Fruit fly (Drosophila melanogaster): Measurements from ENCODE around the gene NLaz.

The NLaz gene

DNA sequence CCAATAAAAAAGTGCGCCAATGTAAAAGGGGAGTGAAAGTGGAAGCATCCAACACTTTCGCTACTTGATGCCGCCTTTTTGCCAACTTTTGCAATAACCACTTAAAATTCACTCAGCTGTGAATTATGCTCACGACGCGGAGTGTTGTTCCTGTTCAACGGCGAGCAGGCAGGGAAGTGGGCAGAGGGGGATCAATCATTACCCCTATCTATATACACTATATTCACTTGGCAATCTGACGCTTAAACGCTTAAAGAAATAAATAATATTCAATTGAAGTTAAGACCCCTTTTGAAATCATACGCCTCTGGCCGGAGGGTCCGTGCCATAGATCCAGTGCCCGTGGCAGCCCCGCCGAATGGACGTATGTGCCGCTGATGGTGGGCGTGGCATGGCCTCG lies 46.3 kb downstream of the NLaz start (continued):
- no peak for TF ChIP-seq Hey (tag; optimal IDR thresholded peaks at IDR 0.05)
- TF ChIP-seq Dbx (GFP tag; IDR thresholded peaks at IDR 0.05): peak; percentile 46; the same call in 1 of the 3 replicates
- no peak for TF ChIP-seq ranshi (GFP tag; IDR thresholded peaks at IDR 0.05)
- TF ChIP-seq CG3838 (GFP tag; optimal IDR thresholded peaks at IDR 0.05): no peak
- no peak for TF ChIP-seq CG1024 (GFP tag; IDR thresholded peaks at IDR 0.05)
- no peak for TF ChIP-seq CG34224 (GFP tag; IDR thresholded peaks at IDR 0.05; ENCODE audit: partially characterized antibody)
- TF ChIP-seq D19B (GFP tag; optimal IDR thresholded peaks at IDR 0.05): no peak
- TF ChIP-seq pan (optimal IDR thresholded peaks at IDR 0.05): no peak
- TF ChIP-seq pan (GFP tag; optimal IDR thresholded peaks at IDR 0.05 in 1 of 2, IDR thresholded peaks at IDR 0.05 in 1 of 2): no peak
- no peak for TF ChIP-seq CG10321 (GFP tag; IDR thresholded peaks at IDR 0.05)
- TF ChIP-seq CG1647 (GFP tag; optimal IDR thresholded peaks at IDR 0.05): no peak
- TF ChIP-seq Deaf1 (tag; optimal IDR thresholded peaks at IDR 0.05): no peak
- no peak for TF ChIP-seq CG1792 (GFP tag; optimal IDR thresholded peaks at IDR 0.05)
- TF ChIP-seq vfl (GFP tag; optimal IDR thresholded peaks at IDR 0.05): no peak
- no peak for TF ChIP-seq CG12391 (tag; optimal IDR thresholded peaks at IDR 0.05)
- TF ChIP-seq rib (GFP tag; IDR thresholded peaks at IDR 0.05): no peak
- TF ChIP-seq sisA (GFP tag; IDR thresholded peaks at IDR 0.05): 0 out of 2 replicates have a peak, but pooled peaks have one; percentile 9
- TF ChIP-seq CG16815 (GFP tag; optimal IDR thresholded peaks at IDR 0.05): no peak
- peak; percentile 49 for TF ChIP-seq Rfx (GFP tag; IDR thresholded peaks at IDR 0.05)
- peak; percentile 10; the same call in 1 of the 3 replicates for TF ChIP-seq Optix (GFP tag; IDR thresholded peaks at IDR 0.05)
- no peak for TF ChIP-seq gsb (GFP tag; IDR thresholded peaks at IDR 0.05)
- TF ChIP-seq Dll (GFP tag; IDR thresholded peaks at IDR 0.05; ENCODE audit: partially characterized antibody): no peak
- no peak for TF ChIP-seq CG2116 (GFP tag; optimal IDR thresholded peaks at IDR 0.05)
- TF ChIP-seq CG9727 (GFP tag; optimal IDR thresholded peaks at IDR 0.05): no peak
- no peak for TF ChIP-seq CG7271 (tag; optimal IDR thresholded peaks at IDR 0.05)
- no peak for TF ChIP-seq CG15269 (tag; optimal IDR thresholded peaks at IDR 0.05)
- TF ChIP-seq CG32772 (GFP tag; IDR thresholded peaks at IDR 0.05): no peak
- no peak for TF ChIP-seq CTCF (GFP tag; optimal IDR thresholded peaks at IDR 0.05)
- no peak for TF ChIP-seq tap (tag; optimal IDR thresholded peaks at IDR 0.05)
- TF ChIP-seq CG4360 (GFP tag; IDR thresholded peaks at IDR 0.05): no peak
- TF ChIP-seq gcm2 (GFP tag; optimal IDR thresholded peaks at IDR 0.05): no peak
- TF ChIP-seq kay (GFP tag; optimal IDR thresholded peaks at IDR 0.05): no peak
- TF ChIP-seq mam (GFP tag; optimal IDR thresholded peaks at IDR 0.05): no peak
- no peak for TF ChIP-seq ttk (GFP tag; IDR thresholded peaks at IDR 0.05)
- no peak for TF ChIP-seq CG13624 (GFP tag; optimal IDR thresholded peaks at IDR 0.05)
- no peak for TF ChIP-seq D (optimal IDR thresholded peaks at IDR 0.05)
- no peak for TF ChIP-seq D (GFP tag; optimal IDR thresholded peaks at IDR 0.05)
- TF ChIP-seq CG9932 (GFP tag; IDR thresholded peaks at IDR 0.05): peak; percentile 48
- no peak for TF ChIP-seq tin (GFP tag; optimal IDR thresholded peaks at IDR 0.05)
- no peak for TF ChIP-seq CG11696 (GFP tag; IDR thresholded peaks at IDR 0.05)
- TF ChIP-seq CkIIα-i1 (GFP tag; IDR thresholded peaks at IDR 0.05): no peak
- TF ChIP-seq CG34376 (GFP tag; optimal IDR thresholded peaks at IDR 0.05): no peak
- TF ChIP-seq Ptx1 (GFP tag; IDR thresholded peaks at IDR 0.05): 0 out of 2 replicates have a peak, but pooled peaks have one; percentile 27
- no peak for TF ChIP-seq E2f1 (GFP tag; IDR thresholded peaks at IDR 0.05)
- no peak for TF ChIP-seq emc (GFP tag; optimal IDR thresholded peaks at IDR 0.05)
- no peak for TF ChIP-seq C15 (GFP tag; IDR thresholded peaks at IDR 0.05)
- 0 out of 3 replicates have a peak, but pooled peaks have one; percentile 5 for TF ChIP-seq CG11456 (GFP tag; IDR thresholded peaks at IDR 0.05)
- TF ChIP-seq CG1529 (GFP tag; optimal IDR thresholded peaks at IDR 0.05): no peak
- TF ChIP-seq CG10959 (GFP tag; IDR thresholded peaks at IDR 0.05): no peak
- TF ChIP-seq grau (tag; optimal IDR thresholded peaks at IDR 0.05): no peak
- TF ChIP-seq Mrtf (GFP tag; IDR thresholded peaks at IDR 0.05): 0 out of 3 replicates have a peak, but pooled peaks have one; percentile 14
- peak; percentile 39; the same call in 1 of the 2 replicates for TF ChIP-seq CG32532 (GFP tag; IDR thresholded peaks at IDR 0.05)

All from whole organism, embryonic.